Worm (Caenorhabditis elegans): ENCODE results near the gene Y58A7A.5.

ce11 chrV:5089497-5090134 lies 2.8 kb upstream of the Y58A7A.5 start, which contains the start of gene glb-32:
- no peak for TF ChIP-seq peb-1 (tag; optimal IDR thresholded peaks at IDR 0.05)
- no peak for TF ChIP-seq R02D3.7 (tag; optimal IDR thresholded peaks at IDR 0.05)
- no peak for TF ChIP-seq sma-9 (GFP tag; optimal IDR thresholded peaks at IDR 0.05)
- no peak for TF ChIP-seq sma-9 (tag; optimal IDR thresholded peaks at IDR 0.05)
- TF ChIP-seq nhr-25 (tag; optimal IDR thresholded peaks at IDR 0.05): no peak
- TF ChIP-seq snpc-4 (tag; optimal IDR thresholded peaks at IDR 0.05): no peak
- no peak for TF ChIP-seq nhr-12 (tag; optimal IDR thresholded peaks at IDR 0.05)

Measured in whole organism, L2 larva.